Worm (Caenorhabditis elegans) whole organism, late embryonic: ENCODE measurements around the gene toca-2.

Experiments used
- F13H6.1 ChIP-seq: sonication (generic microtip); optimal IDR thresholded peaks from 2 replicates; lab custom pipeline; 2016; ENCODE audit warnings: missing genetic modification characterization, missing compliant biosample characterization
- ahr-1 ChIP-seq: sonication (generic microtip); optimal IDR thresholded peaks from 2 replicates; lab custom pipeline; 2016; ENCODE audit warnings: missing genetic modification characterization, missing compliant biosample characterization
- ama-1 ChIP-seq: fragments of 150-350 bp; optimal IDR thresholded peaks from 2 replicates; lab custom pipeline; 2014
- ceh-19 ChIP-seq: fragments of 200-800 bp; sonication (Bioruptor generic); optimal IDR thresholded peaks from 2 replicates; lab custom pipeline; 2018; ENCODE audit warnings: mild to moderate bottlenecking, missing genetic modification characterization, missing compliant biosample characterization
- ceh-2 ChIP-seq: sonication (generic microtip); optimal IDR thresholded peaks from 2 replicates; lab custom pipeline; 2016; ENCODE audit warnings: missing genotype, missing genetic modification characterization, missing compliant biosample characterization
- ceh-22 ChIP-seq: sonication (generic microtip); optimal IDR thresholded peaks from 2 replicates; lab custom pipeline; 2017; ENCODE audit warnings: missing biosample characterization, missing genetic modification characterization
- ceh-24 ChIP-seq: sonication (generic microtip); optimal IDR thresholded peaks from 2 replicates; lab custom pipeline; 2016; ENCODE audit warnings: mild to moderate bottlenecking, missing genetic modification characterization, missing compliant biosample characterization
- ceh-31 ChIP-seq: sonication (generic microtip); optimal IDR thresholded peaks from 2 replicates; lab custom pipeline; 2016; ENCODE audit warnings: missing genetic modification characterization, missing compliant biosample characterization
- ceh-34 ChIP-seq: sonication (generic microtip); optimal IDR thresholded peaks from 2 replicates; lab custom pipeline; 2016; ENCODE audit warnings: mild to moderate bottlenecking, missing genetic modification characterization, missing compliant biosample characterization
- ceh-45 ChIP-seq: fragments of 200-800 bp; sonication (Bioruptor generic); IDR thresholded peaks from 2 replicates; pipeline ENCODE4 v1.3.6; 2022; ENCODE audit warnings: missing genetic modification reagents, missing genetic modification characterization, missing compliant biosample characterization
- ceh-48 ChIP-seq: sonication (generic microtip); optimal IDR thresholded peaks from 2 replicates; lab custom pipeline; 2016; ENCODE audit warnings: missing genetic modification characterization, inconsistent platforms, missing compliant biosample characterization
- ceh-6 ChIP-seq: fragments of 200-800 bp; sonication (Bioruptor generic); optimal IDR thresholded peaks from 2 replicates; lab custom pipeline; 2018; ENCODE audit warnings: mild to moderate bottlenecking, missing genetic modification characterization, missing compliant biosample characterization
- elt-2 ChIP-seq: sonication (generic microtip); optimal IDR thresholded peaks from 2 replicates; lab custom pipeline; 2016; ENCODE audit warnings: missing genetic modification reagents, missing genetic modification characterization, missing compliant biosample characterization
- elt-4 ChIP-seq: sonication (generic microtip); optimal IDR thresholded peaks from 2 replicates; lab custom pipeline; 2016; ENCODE audit warnings: missing genetic modification characterization, missing compliant biosample characterization
- ets-4 ChIP-seq: sonication (generic microtip); optimal IDR thresholded peaks from 2 replicates; lab custom pipeline; 2016; ENCODE audit warnings: missing genetic modification characterization, missing compliant biosample characterization
- fax-1 ChIP-seq: sonication (generic microtip); optimal IDR thresholded peaks from 2 replicates; lab custom pipeline; 2016; ENCODE audit warnings: missing genotype, missing genetic modification characterization, missing compliant biosample characterization
- fkh-10 ChIP-seq: fragments of 150-350 bp; optimal IDR thresholded peaks from 2 replicates; lab custom pipeline; 2014; ENCODE audit warnings: missing biosample characterization, missing genetic modification reagents, missing genetic modification characterization
- fkh-6 ChIP-seq: sonication (generic microtip); optimal IDR thresholded peaks from 2 replicates; lab custom pipeline; 2016; ENCODE audit warnings: missing genetic modification characterization, missing compliant biosample characterization
- gmeb-2 ChIP-seq: sonication (generic microtip); optimal IDR thresholded peaks from 2 replicates; lab custom pipeline; 2016; ENCODE audit warnings: missing genetic modification characterization, inconsistent platforms, missing compliant biosample characterization
- hlh-13 ChIP-seq: fragments of 200-800 bp; sonication (Bioruptor generic); optimal IDR thresholded peaks from 2 replicates; lab custom pipeline; 2018; ENCODE audit warnings: mild to moderate bottlenecking, missing genetic modification characterization, missing compliant biosample characterization
- hlh-15 ChIP-seq: sonication (generic microtip); optimal IDR thresholded peaks from 2 replicates; lab custom pipeline; 2016; ENCODE audit warnings: missing genetic modification characterization, missing compliant biosample characterization
- hlh-6 ChIP-seq: sonication (generic microtip); optimal IDR thresholded peaks from 2 replicates; lab custom pipeline; 2016; ENCODE audit warnings: missing genotype, missing genetic modification characterization, missing compliant biosample characterization
- hlh-8 ChIP-seq: sonication (generic microtip); optimal IDR thresholded peaks from 2 replicates; lab custom pipeline; 2016; ENCODE audit warnings: missing genotype, missing genetic modification characterization, missing compliant biosample characterization
- lim-6 ChIP-seq: sonication (generic microtip); optimal IDR thresholded peaks from 2 replicates; lab custom pipeline; 2016; ENCODE audit warnings: missing genetic modification characterization, missing compliant biosample characterization
- lin-11 ChIP-seq: fragments of 200-800 bp; sonication (Bioruptor generic); optimal IDR thresholded peaks from 2 replicates; lab custom pipeline; 2018; ENCODE audit warnings: mild to moderate bottlenecking, missing genetic modification characterization, missing compliant biosample characterization
- madf-2 ChIP-seq: sonication (generic microtip); optimal IDR thresholded peaks from 2 replicates; lab custom pipeline; 2017; ENCODE audit warnings: missing genetic modification characterization, missing compliant biosample characterization
- nfya-1 ChIP-seq: sonication (generic microtip); optimal IDR thresholded peaks from 2 replicates; lab custom pipeline; 2017; ENCODE audit warnings: missing genetic modification characterization, mild to moderate bottlenecking, missing compliant biosample characterization, antibody characterized with exemption, moderate library complexity
- nhr-232 ChIP-seq: sonication (generic microtip); optimal IDR thresholded peaks from 2 replicates; lab custom pipeline; 2016; ENCODE audit warnings: missing genetic modification characterization, missing compliant biosample characterization
- odd-2 ChIP-seq: sonication (generic microtip); optimal IDR thresholded peaks from 2 replicates; lab custom pipeline; 2017; ENCODE audit warnings: antibody characterized with exemption, mild to moderate bottlenecking, missing genetic modification characterization, missing compliant biosample characterization
- pha-2 ChIP-seq: sonication (generic microtip); optimal IDR thresholded peaks from 2 replicates; lab custom pipeline; 2017; ENCODE audit warnings: mild to moderate bottlenecking, missing genetic modification characterization, missing compliant biosample characterization
- ref-2 ChIP-seq: sonication (generic microtip); optimal IDR thresholded peaks from 2 replicates; lab custom pipeline; 2016; ENCODE audit warnings: missing genetic modification characterization, missing compliant biosample characterization
- rnt-1 ChIP-seq: sonication (generic microtip); optimal IDR thresholded peaks from 2 replicates; lab custom pipeline; 2016; ENCODE audit warnings: missing genetic modification characterization, missing compliant biosample characterization
- tbx-7 ChIP-seq: sonication (generic microtip); optimal IDR thresholded peaks from 2 replicates; lab custom pipeline; 2016; ENCODE audit warnings: missing genotype, missing genetic modification characterization, missing compliant biosample characterization
- ttx-3 ChIP-seq: sonication (generic microtip); optimal IDR thresholded peaks from 2 replicates; lab custom pipeline; 2016; ENCODE audit warnings: missing genetic modification reagents, missing genetic modification characterization, missing compliant biosample characterization
- unc-3 ChIP-seq, 2 experiments: fragments of 200-800 bp in 1 of 2; sonication (Bioruptor generic) in 1 of 2; sonication (generic microtip) in 1 of 2; conservative IDR thresholded peaks in 1 of 2; optimal IDR thresholded peaks in 1 of 2; 2 replicates each; pipeline versions ENCODE4 v1.3.6 to Lab custom; 2016 to 2022; ENCODE audit warnings: missing compliant biosample characterization in 2 of 2, missing genetic modification characterization in 2 of 2, missing genetic modification reagents in 1 of 2
- unc-86 ChIP-seq: sonication (generic microtip); optimal IDR thresholded peaks from 2 replicates; lab custom pipeline; 2016; ENCODE audit warnings: missing genetic modification characterization, missing compliant biosample characterization
- ztf-16 ChIP-seq: sonication (generic microtip); optimal IDR thresholded peaks from 2 replicates; lab custom pipeline; 2017; ENCODE audit warnings: missing genetic modification characterization, missing compliant biosample characterization

toca-2 gene

DNA sequence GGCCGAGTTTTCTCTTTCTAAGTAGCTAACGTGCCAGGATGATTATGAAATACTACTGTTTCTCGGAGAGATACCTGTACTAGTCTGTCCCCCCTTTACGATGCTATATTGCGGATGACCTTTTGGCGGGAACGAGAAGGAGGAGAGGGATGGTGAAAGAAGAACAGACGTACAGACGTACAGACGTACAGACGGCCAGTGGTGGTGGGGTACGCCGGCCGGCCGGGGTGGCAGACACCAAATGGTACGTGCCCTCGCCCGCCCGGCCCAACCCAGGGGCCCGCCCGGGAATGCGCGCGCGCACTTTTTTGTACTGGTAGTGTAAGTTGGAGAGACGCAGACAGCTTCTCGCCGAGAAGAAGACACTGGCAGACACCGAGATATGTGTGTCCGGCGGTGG, 34.6 kb upstream of the toca-2 start (continued):
- peak; percentile 10 for TF ChIP-seq lim-6 (tag; lab: Kevin White, UChicago)
- TF ChIP-seq ceh-6: peak; percentile 7
- TF ChIP-seq ama-1 (lab: Kevin White, UChicago): no peak
- TF ChIP-seq ceh-48: no peak
- TF ChIP-seq ceh-22 (tag; lab: Kevin White, UChicago): no peak
- no peak for TF ChIP-seq odd-2 (tag; lab: Kevin White, UChicago)
- peak; percentile 67 for TF ChIP-seq ref-2 (tag; lab: Kevin White, UChicago)
- TF ChIP-seq ceh-34: peak; percentile 79
- no peak for TF ChIP-seq ceh-19
- TF ChIP-seq ceh-2 (tag; lab: Kevin White, UChicago): peak; percentile 1
- peak; percentile 1 for TF ChIP-seq hlh-8
- no peak for TF ChIP-seq unc-86 (tag; lab: Kevin White, UChicago)
- peak; percentile 8 for TF ChIP-seq gmeb-2 (tag; lab: Kevin White, UChicago)
- peak; percentile 14 for TF ChIP-seq rnt-1

DNA sequence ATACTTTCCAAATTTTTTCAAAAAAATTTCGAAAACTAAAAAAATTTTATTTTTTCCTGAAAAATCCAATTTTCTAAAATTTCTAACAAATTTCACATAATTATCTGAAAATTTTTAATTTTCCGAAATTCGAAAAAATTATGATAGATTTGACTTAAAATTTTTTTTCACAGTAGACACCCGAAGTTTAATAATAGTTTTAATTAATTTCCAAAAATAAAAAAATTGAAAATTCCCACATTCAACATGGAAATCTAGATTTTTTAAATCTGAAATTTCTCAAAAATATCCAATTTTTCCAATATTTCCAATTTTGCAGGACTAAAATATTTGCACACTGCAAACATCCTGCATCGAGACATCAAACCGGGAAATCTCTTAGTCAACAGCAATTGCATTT, 33.8 kb upstream of the toca-2 start:
- TF ChIP-seq nfya-1 (tag; lab: Kevin White, UChicago): no peak
- TF ChIP-seq unc-86 (tag; lab: Kevin White, UChicago): no peak
- TF ChIP-seq fax-1: no peak
- TF ChIP-seq ceh-2 (tag; lab: Kevin White, UChicago): no peak
- no peak for TF ChIP-seq ceh-24 (tag; lab: Kevin White, UChicago)
- no peak for TF ChIP-seq fkh-6 (tag; lab: Kevin White, UChicago)
- no peak for TF ChIP-seq elt-4 (tag; lab: Kevin White, UChicago)
- no peak for TF ChIP-seq ets-4 (tag; lab: Kevin White, UChicago)
- TF ChIP-seq ztf-16 (tag; lab: Kevin White, UChicago): no peak
- TF ChIP-seq madf-2 (tag; lab: Kevin White, UChicago): no peak
- no peak for TF ChIP-seq ttx-3

DNA sequence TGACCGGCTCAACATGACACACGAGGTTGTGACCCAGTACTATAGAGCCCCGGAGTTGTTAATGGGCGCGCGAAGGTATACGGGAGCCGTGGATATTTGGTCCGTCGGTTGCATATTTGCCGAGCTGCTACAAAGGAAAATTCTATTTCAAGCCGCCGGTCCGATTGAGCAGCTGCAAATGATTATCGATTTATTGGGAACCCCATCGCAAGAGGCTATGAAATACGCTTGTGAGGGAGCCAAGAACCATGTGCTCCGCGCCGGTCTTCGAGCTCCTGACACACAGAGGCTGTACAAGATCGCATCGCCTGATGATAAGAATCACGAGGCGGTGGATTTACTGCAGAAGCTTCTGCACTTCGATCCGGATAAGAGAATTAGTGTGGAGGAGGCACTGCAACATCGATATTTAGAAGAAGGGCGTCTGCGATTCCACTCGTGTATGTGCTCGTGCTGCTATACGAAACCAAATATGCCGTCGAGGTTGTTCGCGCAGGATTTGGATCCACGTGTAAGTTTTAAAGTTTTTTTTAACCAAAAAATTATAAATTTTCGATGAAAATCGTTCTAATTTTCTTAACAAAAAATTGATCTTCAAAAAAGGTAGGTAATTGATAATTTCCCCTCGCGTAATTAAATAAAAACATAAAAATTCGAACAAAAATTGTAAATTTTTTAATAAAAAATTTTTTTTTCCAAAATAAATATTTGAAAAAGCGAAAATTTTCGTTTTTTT, 33.1 kb upstream of the toca-2 start:
- TF ChIP-seq ceh-48 (peak; percentile 24), hlh-6 (peak; percentile 11), lin-11 (tag; lab: Kevin White, UChicago) (no peak), ahr-1 (no peak), elt-2 (no peak)

DNA sequence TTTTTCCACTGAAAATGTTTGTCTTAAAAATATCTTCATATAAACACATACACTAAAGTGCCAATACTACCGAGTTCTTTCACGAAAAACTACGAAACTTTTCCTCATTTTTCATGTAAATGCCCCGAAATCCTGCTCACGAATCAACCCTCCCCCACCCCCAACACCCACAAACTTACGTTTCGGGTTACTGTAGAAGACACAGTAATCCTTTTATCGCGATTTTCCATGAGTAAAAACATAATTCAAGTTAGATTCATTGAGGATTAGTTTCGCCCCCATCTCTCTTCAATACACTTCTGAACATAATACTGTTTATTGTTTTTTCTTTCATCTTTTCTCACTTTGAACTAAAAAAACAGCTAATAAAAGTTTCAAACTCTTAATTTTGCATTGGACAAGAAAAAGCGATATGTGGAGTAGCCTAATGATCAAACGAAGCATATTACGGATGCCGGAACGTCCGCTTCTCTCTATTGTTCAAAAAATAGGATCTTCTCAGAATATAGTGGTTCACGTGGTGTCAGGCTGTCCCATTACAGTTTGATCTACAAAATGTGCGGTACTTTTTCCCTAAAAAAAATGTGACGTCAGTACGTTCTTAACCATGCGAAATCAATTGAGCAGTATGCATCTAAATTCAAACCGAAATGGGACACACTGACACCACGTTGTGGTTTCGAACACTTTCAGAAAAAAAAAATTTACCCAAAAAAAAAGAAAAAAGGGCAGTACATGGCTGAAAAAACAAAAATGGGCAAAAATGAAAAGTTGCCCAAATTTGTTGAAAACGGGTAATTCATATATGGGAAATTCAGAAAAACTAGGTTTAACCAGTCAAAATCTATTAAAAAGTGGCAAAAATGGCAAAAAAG, 31.4 kb upstream of the toca-2 start:
- TF ChIP-seq hlh-15 (tag; lab: Kevin White, UChicago) (no peak), F13H6.1 (tag; lab: Kevin White, UChicago) (no peak), pha-2 (tag; lab: Kevin White, UChicago) (peak; percentile 2)

DNA sequence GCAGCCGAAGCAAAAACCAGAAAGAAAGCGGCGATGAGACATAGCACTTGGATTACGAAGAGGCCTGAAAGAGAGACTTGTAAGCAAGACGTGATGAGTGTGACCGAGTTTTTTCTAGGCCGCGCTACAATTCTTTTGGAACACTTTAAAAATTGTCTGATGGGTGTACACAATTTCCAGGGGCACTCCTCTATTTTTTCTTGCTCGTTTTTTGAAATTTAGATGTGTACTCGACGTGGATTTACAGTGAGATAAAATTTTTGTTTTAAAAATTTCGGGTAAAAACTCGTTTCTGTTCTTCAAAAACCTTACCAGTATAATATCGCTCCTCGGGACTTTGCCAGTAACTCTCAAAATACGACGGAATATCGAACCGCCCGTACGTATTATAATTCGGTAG, 25.9 kb upstream of the toca-2 start:
- TF ChIP-seq tbx-7 (tag; lab: Kevin White, UChicago) (no peak), gmeb-2 (tag; lab: Kevin White, UChicago) (no peak), elt-2 (no peak), madf-2 (tag; lab: Kevin White, UChicago) (no peak)

DNA sequence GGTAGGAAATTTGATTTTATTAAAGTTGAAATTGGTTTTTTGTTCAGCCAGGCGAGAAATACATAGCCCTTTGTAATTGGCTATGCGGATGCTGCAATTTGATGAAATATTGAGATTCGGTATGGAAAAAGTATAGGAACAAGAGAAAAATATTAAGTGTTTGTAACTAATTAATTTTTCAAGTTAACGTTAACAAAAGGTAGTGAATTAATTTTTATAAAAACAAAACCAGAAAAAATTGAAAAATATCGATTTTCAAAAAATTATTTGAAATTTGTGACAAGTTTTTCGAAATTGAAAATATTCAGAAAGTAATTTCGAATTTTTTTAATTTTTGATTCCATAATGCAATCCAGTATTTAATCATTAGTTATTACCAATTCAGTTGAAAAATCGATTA, 24.1 kb upstream of the toca-2 start, which contains the start of gene W06F12.2:
TSS of gene W06F12.2 (minus strand) at position 101 of the 400 bp plus-strand sequence.
- TF ChIP-seq tbx-7 (tag; lab: Kevin White, UChicago) (no peak), unc-3 (GFP tag; conservative IDR thresholded peaks at IDR 0.05; lab: Robert Waterston, UW) (no peak), unc-3 (tag; optimal IDR thresholded peaks at IDR 0.05; lab: Kevin White, UChicago) (no peak), nhr-232 (tag; lab: Kevin White, UChicago) (no peak), nfya-1 (tag; lab: Kevin White, UChicago) (no peak), ceh-45 (GFP tag; lab: Robert Waterston, UW) (no peak), odd-2 (tag; lab: Kevin White, UChicago) (no peak), ama-1 (lab: Kevin White, UChicago) (no peak), hlh-13 (no peak), hlh-15 (tag; lab: Kevin White, UChicago) (no peak), ceh-22 (tag; lab: Kevin White, UChicago) (no peak), ets-4 (tag; lab: Kevin White, UChicago) (no peak), ceh-31 (tag; lab: Kevin White, UChicago) (no peak), ttx-3 (no peak), fkh-10 (GFP tag; lab: Kevin White, UChicago) (no peak), ceh-48 (no peak)
- TF ChIP-seq, all 69 proteins: peak for 0
